Fruit fly (Drosophila melanogaster): ENCODE measurements around the gene mthl10.

- TF ChIP-seq CG10431 (GFP tag; optimal IDR thresholded peaks at IDR 0.05) (no peak), hb (GFP tag; IDR thresholded peaks at IDR 0.05; ENCODE audit: partially characterized antibody) (no peak), CG42726 (GFP tag; IDR thresholded peaks at IDR 0.05; ENCODE audit: partially characterized antibody) (no peak), Ada2b (GFP tag; IDR thresholded peaks at IDR 0.05) (no peak), BEAF-32 (GFP tag; optimal IDR thresholded peaks at IDR 0.05) (no peak), amos (GFP tag; IDR thresholded peaks at IDR 0.05; ENCODE audit: partially characterized antibody) (no peak), tio (GFP tag; optimal IDR thresholded peaks at IDR 0.05) (no peak), unc-4 (GFP tag; IDR thresholded peaks at IDR 0.05; ENCODE audit: partially characterized antibody) (no peak), CG10147 (GFP tag; optimal IDR thresholded peaks at IDR 0.05) (no peak)
These were observed 2.6 kb downstream of the mthl10 start for dm6 chr3L:340124-340523.
